Fruit fly (Drosophila melanogaster) S2 (cell line): ENCODE measurements around the gene CG6996.

Experiments used
- CG8478 ChIP-seq: fragments of >200 bp; optimal IDR thresholded peaks from 2 replicates; lab custom pipeline; 2018
- CTCF ChIP-seq, 2 experiments: fragments of >200 bp; optimal IDR thresholded peaks; 2 replicates each; lab custom pipeline; 2018

dm6 chr3L:20183345-20184088 is 23.8 kb upstream of the CG6996 start:
- TF ChIP-seq CG8478 (lab: Kevin White, UChicago) (no peak), CTCF (optimal IDR thresholded peaks at IDR 0.05; lab: Kevin White, UChicago) (no peak)
